Fruit fly (Drosophila melanogaster) whole organism, adult: Measurements from ENCODE around the gene eIF3l.

ENCODE experiments used
- CG11617 ChIP-seq: fragments of 200-800 bp; sonication (Bioruptor generic); optimal IDR thresholded peaks from 2 replicates; lab custom pipeline; 2017; ENCODE audit warnings: mild to moderate bottlenecking, missing biosample characterization, missing genetic modification reagents, missing genetic modification characterization
- CG12768 ChIP-seq: fragments of 200-800 bp; sonication (Bioruptor generic); optimal IDR thresholded peaks from 2 replicates; lab custom pipeline; 2017; ENCODE audit warnings: missing biosample characterization, missing genetic modification characterization, mild to moderate bottlenecking, moderate library complexity, missing genetic modification reagents
- CG1620 ChIP-seq: fragments of 200-800 bp; sonication (Bioruptor generic); optimal IDR thresholded peaks from 2 replicates; lab custom pipeline; 2016; ENCODE audit warnings: missing biosample characterization, missing genetic modification characterization
- CG5204 ChIP-seq: fragments of 200-800 bp; sonication (Bioruptor generic); optimal IDR thresholded peaks from 2 replicates; lab custom pipeline; 2016; ENCODE audit warnings: missing biosample characterization, missing genetic modification characterization
- CG7045 ChIP-seq: fragments of 200-800 bp; sonication (Bioruptor generic); optimal IDR thresholded peaks from 2 replicates; lab custom pipeline; 2017; ENCODE audit warnings: missing biosample characterization, mild to moderate bottlenecking, missing genetic modification characterization
- CG7101 ChIP-seq: fragments of 200-800 bp; sonication (Bioruptor generic); optimal IDR thresholded peaks from 2 replicates; lab custom pipeline; 2018; ENCODE audit warnings: missing biosample characterization, mild to moderate bottlenecking, missing genetic modification characterization, moderate library complexity
- Crg-1 ChIP-seq: fragments of 200-800 bp; sonication (Bioruptor generic); optimal IDR thresholded peaks from 2 replicates; lab custom pipeline; 2016; ENCODE audit warnings: missing biosample characterization, missing genetic modification characterization
- Hr96 ChIP-seq: fragments of 200-800 bp; sonication (Bioruptor generic); optimal IDR thresholded peaks from 2 replicates; lab custom pipeline; 2016; ENCODE audit warnings: missing biosample characterization, missing genetic modification characterization
- bab1 ChIP-seq: fragments of 200-800 bp; sonication (Bioruptor generic); optimal IDR thresholded peaks from 3 replicates; lab custom pipeline; 2019; ENCODE audit warnings: missing biosample characterization, mild to moderate bottlenecking, missing genetic modification characterization, moderate library complexity
- cic ChIP-seq: fragments of 200-800 bp; sonication (Bioruptor generic); optimal IDR thresholded peaks from 2 replicates; lab custom pipeline; 2017; ENCODE audit warnings: missing biosample characterization, mild to moderate bottlenecking, missing genetic modification characterization, moderate library complexity
- cnc ChIP-seq, 2 experiments: fragments of >200 bp; optimal IDR thresholded peaks; 2 replicates each; lab custom pipeline; 2017
- kay ChIP-seq: fragments of 200-800 bp; sonication (Bioruptor generic); peaks from one replicate; lab custom pipeline; 2016; ENCODE audit warnings: missing biosample characterization, missing genetic modification characterization, borderline replicate concordance
- ovo ChIP-seq: fragments of 200-800 bp; sonication (Bioruptor generic); optimal IDR thresholded peaks from 2 replicates; lab custom pipeline; 2016; ENCODE audit warnings: missing biosample characterization, missing genetic modification characterization
- tj ChIP-seq: fragments of 200-800 bp; sonication (Bioruptor generic); optimal IDR thresholded peaks from 3 replicates; lab custom pipeline; 2017; ENCODE audit warnings: missing biosample characterization, mild to moderate bottlenecking, missing genetic modification characterization, moderate library complexity

DNA sequence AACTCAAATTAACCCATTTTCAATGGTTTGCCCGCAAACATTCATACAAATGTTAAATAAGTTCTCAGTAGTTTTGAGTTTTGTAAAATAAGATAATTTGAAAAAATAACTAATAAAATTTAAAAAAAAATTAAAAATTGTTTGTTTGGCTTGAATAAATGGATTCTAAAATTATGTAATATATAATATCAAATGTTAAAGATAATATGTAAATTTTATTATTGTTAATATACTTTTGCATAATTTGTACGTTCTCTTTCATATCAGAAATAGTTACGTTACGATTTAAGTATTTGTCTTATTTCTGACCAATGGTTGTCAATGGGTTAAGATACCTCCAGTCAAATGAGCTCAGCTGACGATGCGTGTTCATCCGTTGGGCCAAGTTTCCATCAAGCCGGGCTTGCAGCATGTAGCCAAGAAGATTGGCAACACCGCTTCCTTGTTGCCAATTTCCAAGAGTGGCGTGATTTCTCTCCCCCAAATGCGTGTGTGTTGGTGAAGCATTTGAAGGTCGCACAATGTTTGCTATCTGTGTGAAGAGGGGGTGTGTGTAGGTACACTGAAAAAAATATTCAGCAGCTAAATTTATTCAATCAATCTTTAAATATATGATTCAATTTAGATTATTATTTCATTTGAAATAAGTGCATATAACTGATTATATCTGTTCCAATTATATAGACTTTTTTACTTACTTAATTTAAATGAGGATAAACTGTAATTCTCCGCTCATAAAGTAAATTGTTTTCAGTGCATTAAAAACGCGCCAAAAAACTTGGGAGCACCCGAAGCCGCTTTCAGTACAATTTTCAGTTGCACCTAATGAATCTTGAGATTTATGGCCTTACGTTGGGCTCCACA lies 48.9 kb downstream of the eIF3l start:
- TF ChIP-seq CG7101 (tag; lab: Kevin White, UChicago) (no peak), CG7045 (no peak), Hr96 (GFP tag; lab: Kevin White, UChicago) (no peak), tj (GFP tag; lab: Kevin White, UChicago) (no peak), bab1 (GFP tag; lab: Kevin White, UChicago) (no peak), cnc (optimal IDR thresholded peaks at IDR 0.05; lab: Kevin White, UChicago) (no peak), Crg-1 (GFP tag; lab: Kevin White, UChicago) (no peak), CG11617 (no peak), CG5204 (no peak), kay (GFP tag; lab: Kevin White, UChicago) (no peak), CG1620 (GFP tag; lab: Kevin White, UChicago) (no peak), cic (GFP tag; lab: Kevin White, UChicago) (no peak), ovo (GFP tag; lab: Kevin White, UChicago) (no peak), CG12768 (GFP tag; lab: Kevin White, UChicago) (no peak)
